Fruit fly (Drosophila melanogaster): ENCODE measurements around the gene CG42505.

Gene CG42505

dm6 chr3R:12078961-12079360 lies 47.4 kb upstream of the CG42505 start (continued):
- TF ChIP-seq fru (optimal IDR thresholded peaks at IDR 0.05) = no peak
- no peak for TF ChIP-seq salm (tag; optimal IDR thresholded peaks at IDR 0.05)
- no peak for TF ChIP-seq wek (GFP tag; optimal IDR thresholded peaks at IDR 0.05)
- peak; percentile 36 for TF ChIP-seq kay (GFP tag; optimal IDR thresholded peaks at IDR 0.05)
- no peak for TF ChIP-seq D (optimal IDR thresholded peaks at IDR 0.05)
- no peak for TF ChIP-seq D (GFP tag; optimal IDR thresholded peaks at IDR 0.05)
- no peak for TF ChIP-seq Sry-β (GFP tag; optimal IDR thresholded peaks at IDR 0.05)
- peak; percentile 50 for TF ChIP-seq tio (GFP tag; optimal IDR thresholded peaks at IDR 0.05)
- TF ChIP-seq ash1 (GFP tag; optimal IDR thresholded peaks at IDR 0.05) = no peak
- TF ChIP-seq Pdp1 (GFP tag; optimal IDR thresholded peaks at IDR 0.05) = no peak
- TF ChIP-seq amos (GFP tag; IDR thresholded peaks at IDR 0.05; ENCODE audit: partially characterized antibody) = no peak
- TF ChIP-seq CG11456 (GFP tag; IDR thresholded peaks at IDR 0.05) = peak; percentile 77; the same call in 2 of the 3 replicates
- TF ChIP-seq Dad (GFP tag; optimal IDR thresholded peaks at IDR 0.05) = no peak
- no peak for TF ChIP-seq vfl (GFP tag; optimal IDR thresholded peaks at IDR 0.05)
- TF ChIP-seq Tbp (GFP tag; optimal IDR thresholded peaks at IDR 0.05) = no peak
- TF ChIP-seq sqz (GFP tag; optimal IDR thresholded peaks at IDR 0.05) = no peak
- TF ChIP-seq HLHmδ (GFP tag; optimal IDR thresholded peaks at IDR 0.05) = no peak
- TF ChIP-seq Hr3 (GFP tag; optimal IDR thresholded peaks at IDR 0.05) = peak; percentile 62
- TF ChIP-seq CG32772 (GFP tag; IDR thresholded peaks at IDR 0.05) = peak; percentile 82
- TF ChIP-seq Hand (GFP tag; optimal IDR thresholded peaks at IDR 0.05) = peak; percentile 79
- peak; percentile 36; the same call in 1 of the 2 replicates for TF ChIP-seq chm (GFP tag; IDR thresholded peaks at IDR 0.05)
- TF ChIP-seq gsb-n (tag; optimal IDR thresholded peaks at IDR 0.05) = peak; percentile 63
- TF ChIP-seq ems (GFP tag; optimal IDR thresholded peaks at IDR 0.05) = no peak
- no peak for TF ChIP-seq Deaf1 (tag; optimal IDR thresholded peaks at IDR 0.05)
- no peak for TF ChIP-seq CG33213 (GFP tag; optimal IDR thresholded peaks at IDR 0.05)
- no peak for TF ChIP-seq dmrt11E (tag; optimal IDR thresholded peaks at IDR 0.05)
- peak; percentile 40; the same call in 1 of the 2 replicates for TF ChIP-seq Ravus (GFP tag; IDR thresholded peaks at IDR 0.05)
- no peak for TF ChIP-seq CkIIα-i1 (GFP tag; IDR thresholded peaks at IDR 0.05)
- no peak for TF ChIP-seq pb (GFP tag; optimal IDR thresholded peaks at IDR 0.05)
- peak; percentile 49; the same call in 3 of the 4 replicates for TF ChIP-seq Gug (GFP tag; IDR thresholded peaks at IDR 0.05)
- TF ChIP-seq CG34422 (GFP tag; IDR thresholded peaks at IDR 0.05) = peak; percentile 73
- TF ChIP-seq ato (GFP tag; IDR thresholded peaks at IDR 0.05; ENCODE audit: partially characterized antibody) = no peak
- TF ChIP-seq zen2 (GFP tag; IDR thresholded peaks at IDR 0.05; ENCODE audit: partially characterized antibody) = no peak
- no peak for TF ChIP-seq sr (GFP tag; IDR thresholded peaks at IDR 0.05)
- TF ChIP-seq toy (GFP tag; IDR thresholded peaks at IDR 0.05) = 0 out of 2 replicates have a peak, but pooled peaks have one; percentile 48
- TF ChIP-seq Taf1 (GFP tag; IDR thresholded peaks at IDR 0.05) = peak; percentile 65
- no peak for TF ChIP-seq unc-4 (GFP tag; IDR thresholded peaks at IDR 0.05; ENCODE audit: partially characterized antibody)
- peak; percentile 74 for TF ChIP-seq Drgx (GFP tag; IDR thresholded peaks at IDR 0.05)
- no peak for TF ChIP-seq CG8478 (optimal IDR thresholded peaks at IDR 0.05)
- TF ChIP-seq CG11093 (GFP tag; IDR thresholded peaks at IDR 0.05) = peak; percentile 46; the same call in 1 of the 3 replicates
- TF ChIP-seq kah (GFP tag; optimal IDR thresholded peaks at IDR 0.05) = peak; percentile 7
- TF ChIP-seq cato (GFP tag; optimal IDR thresholded peaks at IDR 0.05; ENCODE audit: borderline replicate concordance) = no peak
- peak; percentile 66 for TF ChIP-seq B-H2 (GFP tag; optimal IDR thresholded peaks at IDR 0.05)
- no peak for TF ChIP-seq jumu (GFP tag; optimal IDR thresholded peaks at IDR 0.05)
- TF ChIP-seq Fer3 (tag; optimal IDR thresholded peaks at IDR 0.05) = peak; percentile 77
- TF ChIP-seq Oaz (GFP tag; IDR thresholded peaks at IDR 0.05) = peak; percentile 80
- no peak for TF ChIP-seq CG17802 (tag; optimal IDR thresholded peaks at IDR 0.05)
- TF ChIP-seq CrebB (tag; optimal IDR thresholded peaks at IDR 0.05) = peak; percentile 65
- no peak for TF ChIP-seq CG10565 (GFP tag; optimal IDR thresholded peaks at IDR 0.05)
- TF ChIP-seq CG13287 (GFP tag; IDR thresholded peaks at IDR 0.05; ENCODE audit: partially characterized antibody) = no peak
- peak; percentile 67 for TF ChIP-seq Xbp1 (GFP tag; optimal IDR thresholded peaks at IDR 0.05)
- peak; percentile 68 for TF ChIP-seq BtbVII (GFP tag; optimal IDR thresholded peaks at IDR 0.05)

All from whole organism, embryonic.